Fruit fly (Drosophila melanogaster) whole organism: ENCODE data around the gene CG10428.

Experiments used
- CG8478 ChIP-seq: fragments of >200 bp; optimal IDR thresholded peaks from 2 replicates; lab custom pipeline; 2018; ENCODE audit warnings: inconsistent platforms
- Dll ChIP-seq: fragments of >200 bp; optimal IDR thresholded peaks from 2 replicates; lab custom pipeline; 2017
- EcR ChIP-seq, 2 experiments: fragments of >200 bp; optimal IDR thresholded peaks; 2 replicates each; lab custom pipeline; 2017; ENCODE audit warnings: missing biosample characterization in 2 of 2, missing genetic modification characterization in 2 of 2, missing genetic modification reagents in 2 of 2
- pan ChIP-seq: fragments of >200 bp; optimal IDR thresholded peaks from 2 replicates; lab custom pipeline; 2017
- psq ChIP-seq: fragments of >200 bp; optimal IDR thresholded peaks from 2 replicates; lab custom pipeline; 2017
- usp ChIP-seq: fragments of >200 bp; optimal IDR thresholded peaks from 2 replicates; lab custom pipeline; 2017; ENCODE audit warnings: missing biosample characterization, missing genetic modification characterization, mixed read lengths

DNA sequence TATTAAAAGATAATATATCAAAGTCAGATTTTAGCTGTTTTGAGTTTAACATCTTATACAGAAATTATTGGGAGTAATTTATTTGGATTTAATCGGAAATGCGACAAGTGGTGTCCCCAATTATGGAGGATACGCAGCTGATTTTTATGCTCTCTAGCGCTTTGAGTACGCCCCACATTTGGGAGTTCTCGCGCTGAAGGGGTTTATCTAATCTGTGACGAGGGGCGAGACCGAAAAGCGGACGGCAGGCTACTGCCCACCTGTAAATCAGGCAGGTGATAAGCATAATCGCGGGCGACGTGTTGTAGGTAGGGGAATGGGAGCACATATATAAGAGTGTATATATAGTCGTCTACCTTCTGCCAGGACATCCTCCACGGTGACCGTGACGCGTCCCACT lies 19.2 kb downstream of the CG10428 start:
- TF ChIP-seq EcR (GFP tag; optimal IDR thresholded peaks at IDR 0.05; lab: Kevin White, UChicago) (no peak), CG8478 (lab: Kevin White, UChicago) (no peak), usp (GFP tag; lab: Kevin White, UChicago) (no peak), psq (lab: Kevin White, UChicago) (no peak), Dll (lab: Kevin White, UChicago) (no peak), pan (lab: Kevin White, UChicago) (no peak)
